Comparison of ENCODE assay signal across 1 fruit fly cellular context in the genomic region with DNA sequence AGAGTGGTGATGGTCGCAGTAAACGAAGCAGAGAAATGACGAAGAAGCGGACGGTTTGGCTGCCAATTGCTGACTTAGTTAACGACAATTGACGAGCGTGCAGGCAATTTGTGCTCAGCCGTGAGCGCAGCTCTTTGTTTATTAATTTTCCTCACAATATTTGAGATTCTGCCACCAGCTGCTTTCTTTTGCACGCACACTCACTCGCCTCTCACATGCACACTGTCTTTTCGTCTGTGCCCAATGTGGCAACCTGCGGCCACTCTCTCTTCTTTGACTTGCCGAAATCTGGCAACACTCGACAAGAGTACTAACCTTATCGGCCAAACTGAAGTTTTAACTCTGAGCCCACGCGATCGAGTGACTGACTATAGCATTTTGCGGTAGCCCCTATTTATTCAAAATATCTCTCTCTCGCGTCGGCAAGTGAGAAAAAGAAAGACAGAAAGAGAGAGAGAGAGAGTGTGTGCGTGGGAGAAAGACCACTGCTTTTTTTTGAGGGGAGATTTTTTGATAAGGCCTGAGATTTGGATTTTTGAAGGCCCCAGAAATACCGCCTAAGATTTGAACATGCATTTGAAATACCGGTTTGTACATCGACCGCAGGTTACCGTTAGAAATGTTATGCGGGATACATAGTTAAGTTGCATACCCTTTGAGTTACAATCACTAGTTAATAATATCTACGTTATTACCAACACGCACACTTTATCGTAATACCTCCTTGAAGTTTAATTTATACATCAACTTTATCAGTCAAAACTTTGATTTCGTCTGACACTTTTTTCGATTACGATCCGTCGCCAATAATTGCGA.
TF ChIP-seq lines count a peak whose summit lies in the region.

A gene (minus strand): TSS at position 371 of the 816 bp plus-strand sequence.

TF ChIP-seq in whole organism, embryonic, 481 proteins besides CTCF, POLR2A, EP300 and RAD21 (continued from another document and continues in another):
- peak; percentile 58 for TF ChIP-seq CG10543 (GFP tag; optimal IDR thresholded peaks at IDR 0.05; lab: Kevin White, UChicago)
- TF ChIP-seq CG2202 (tag; optimal IDR thresholded peaks at IDR 0.05; lab: Kevin White, UChicago): no peak
- peak; percentile 79 for TF ChIP-seq pros (GFP tag; optimal IDR thresholded peaks at IDR 0.05; lab: Kevin White, UChicago)
- TF ChIP-seq CG12391 (tag; optimal IDR thresholded peaks at IDR 0.05; lab: Kevin White, UChicago): no peak
- TF ChIP-seq Bteb2 (GFP tag; optimal IDR thresholded peaks at IDR 0.05; lab: Kevin White, UChicago): no peak
- no peak for TF ChIP-seq slbo (GFP tag; IDR thresholded peaks at IDR 0.05; lab: Robert Waterston, UW)
- TF ChIP-seq CG10366 (GFP tag; IDR thresholded peaks at IDR 0.05; lab: Robert Waterston, UW): no peak
- TF ChIP-seq lilli (GFP tag; optimal IDR thresholded peaks at IDR 0.05; lab: Kevin White, UChicago): peak; percentile 29
- TF ChIP-seq CG12942 (GFP tag; optimal IDR thresholded peaks at IDR 0.05; lab: Kevin White, UChicago): no peak
- peak; percentile 81 for TF ChIP-seq HmgZ (tag; optimal IDR thresholded peaks at IDR 0.05; lab: Kevin White, UChicago)
- no peak for TF ChIP-seq CG5180 (GFP tag; optimal IDR thresholded peaks at IDR 0.05; lab: Kevin White, UChicago)
- TF ChIP-seq bab2 (GFP tag; optimal IDR thresholded peaks at IDR 0.05; lab: Kevin White, UChicago): no peak
- TF ChIP-seq CG11085 (GFP tag; IDR thresholded peaks at IDR 0.05; lab: Robert Waterston, UW): no peak
- TF ChIP-seq stc (GFP tag; IDR thresholded peaks at IDR 0.05; lab: Robert Waterston, UW): no peak
- TF ChIP-seq CG13296 (GFP tag; optimal IDR thresholded peaks at IDR 0.05; lab: Kevin White, UChicago): no peak
- TF ChIP-seq BEAF-32 (GFP tag; optimal IDR thresholded peaks at IDR 0.05; lab: Kevin White, UChicago): peak; percentile 41
- TF ChIP-seq CG10462 (GFP tag; optimal IDR thresholded peaks at IDR 0.05; lab: Kevin White, UChicago): no peak
- TF ChIP-seq chif (GFP tag; optimal IDR thresholded peaks at IDR 0.05; lab: Kevin White, UChicago): no peak
- no peak for TF ChIP-seq CG9437 (GFP tag; optimal IDR thresholded peaks at IDR 0.05; lab: Kevin White, UChicago)
- no peak for TF ChIP-seq CG7963 (GFP tag; IDR thresholded peaks at IDR 0.05; lab: Robert Waterston, UW; ENCODE audit: partially characterized antibody)
- TF ChIP-seq CG4424 (GFP tag; optimal IDR thresholded peaks at IDR 0.05; lab: Kevin White, UChicago): no peak
- TF ChIP-seq CG1792 (GFP tag; optimal IDR thresholded peaks at IDR 0.05; lab: Kevin White, UChicago): no peak
- TF ChIP-seq CG34224 (GFP tag; IDR thresholded peaks at IDR 0.05; lab: Robert Waterston, UW; ENCODE audit: partially characterized antibody): peak; percentile 24; the same call in 1 of the 3 replicates
- TF ChIP-seq CG15514 (GFP tag; optimal IDR thresholded peaks at IDR 0.05; lab: Kevin White, UChicago): peak; percentile 57
- TF ChIP-seq Bgb (GFP tag; IDR thresholded peaks at IDR 0.05; lab: Robert Waterston, UW; ENCODE audit: partially characterized antibody): peak; percentile 48; the same call in 1 of the 2 replicates
- TF ChIP-seq CHES-1-like (GFP tag; optimal IDR thresholded peaks at IDR 0.05; lab: Kevin White, UChicago): peak; percentile 5
- TF ChIP-seq z (GFP tag; IDR thresholded peaks at IDR 0.05; lab: Robert Waterston, UW): peak; percentile 73
- TF ChIP-seq Bdp1 (GFP tag; optimal IDR thresholded peaks at IDR 0.05; lab: Kevin White, UChicago): no peak
- no peak for TF ChIP-seq esg (GFP tag; conservative IDR thresholded peaks at IDR 0.05; lab: Robert Waterston, UW)
- peak; percentile 22 for TF ChIP-seq YL-1 (GFP tag; optimal IDR thresholded peaks at IDR 0.05; lab: Kevin White, UChicago)
- peak; percentile 99 for TF ChIP-seq grn (GFP tag; optimal IDR thresholded peaks at IDR 0.05; lab: Kevin White, UChicago)
- no peak for TF ChIP-seq Eip74EF (GFP tag; optimal IDR thresholded peaks at IDR 0.05; lab: Kevin White, UChicago)
- TF ChIP-seq Jarid2 (GFP tag; optimal IDR thresholded peaks at IDR 0.05; lab: Kevin White, UChicago): peak; percentile 74
- peak; percentile 46 for TF ChIP-seq dm (GFP tag; optimal IDR thresholded peaks at IDR 0.05; lab: Kevin White, UChicago)
- TF ChIP-seq Six4 (GFP tag; optimal IDR thresholded peaks at IDR 0.05; lab: Kevin White, UChicago): no peak
- TF ChIP-seq bigmax (GFP tag; optimal IDR thresholded peaks at IDR 0.05; lab: Kevin White, UChicago): peak; percentile 82
- TF ChIP-seq eve (GFP tag; optimal IDR thresholded peaks at IDR 0.05; lab: Kevin White, UChicago): peak in 1 of 2 experiments; percentile 73
- TF ChIP-seq gfzf (GFP tag; optimal IDR thresholded peaks at IDR 0.05; lab: Kevin White, UChicago): peak; percentile 43
- TF ChIP-seq h (optimal IDR thresholded peaks at IDR 0.05; lab: Kevin White, UChicago): no peak
- TF ChIP-seq B-H1 (GFP tag; IDR thresholded peaks at IDR 0.05; lab: Robert Waterston, UW): no peak
- peak; percentile 78 for TF ChIP-seq CG7987 (GFP tag; optimal IDR thresholded peaks at IDR 0.05; lab: Kevin White, UChicago)
- peak; percentile 72 for TF ChIP-seq HmgD (GFP tag; optimal IDR thresholded peaks at IDR 0.05; lab: Kevin White, UChicago)
- peak; percentile 34 for TF ChIP-seq MESR4 (GFP tag; optimal IDR thresholded peaks at IDR 0.05; lab: Kevin White, UChicago)
- no peak for TF ChIP-seq D19A (tag; optimal IDR thresholded peaks at IDR 0.05; lab: Kevin White, UChicago)
- TF ChIP-seq gem (tag; optimal IDR thresholded peaks at IDR 0.05; lab: Kevin White, UChicago): no peak
- TF ChIP-seq CoRest (tag; optimal IDR thresholded peaks at IDR 0.05; lab: Kevin White, UChicago): peak; percentile 47
- TF ChIP-seq kni (GFP tag; optimal IDR thresholded peaks at IDR 0.05; lab: Kevin White, UChicago): peak; percentile 58
- no peak for TF ChIP-seq CG10209 (GFP tag; optimal IDR thresholded peaks at IDR 0.05; lab: Kevin White, UChicago)
- TF ChIP-seq row (GFP tag; IDR thresholded peaks at IDR 0.05; lab: Robert Waterston, UW): 0 out of 3 replicates have a peak, but pooled peaks have one; percentile 21
- no peak for TF ChIP-seq emc (GFP tag; optimal IDR thresholded peaks at IDR 0.05; lab: Kevin White, UChicago)
- TF ChIP-seq bowl (GFP tag; IDR thresholded peaks at IDR 0.05; lab: Robert Waterston, UW): no peak
- peak; percentile 29 for TF ChIP-seq Fer1 (GFP tag; optimal IDR thresholded peaks at IDR 0.05; lab: Kevin White, UChicago)
- TF ChIP-seq disco-r (GFP tag; optimal IDR thresholded peaks at IDR 0.05; lab: Kevin White, UChicago): no peak
- TF ChIP-seq Trl (optimal IDR thresholded peaks at IDR 0.05; lab: Kevin White, UChicago): peak; percentile 68 to 77
- peak; percentile 25 for TF ChIP-seq Trl (GFP tag; optimal IDR thresholded peaks at IDR 0.05; lab: Kevin White, UChicago)
- TF ChIP-seq CG8359 (GFP tag; optimal IDR thresholded peaks at IDR 0.05; lab: Kevin White, UChicago; ENCODE audit: borderline replicate concordance): no peak
- TF ChIP-seq run (tag; optimal IDR thresholded peaks at IDR 0.05; lab: Kevin White, UChicago): no peak
- peak; percentile 59; the same call in 1 of the 3 replicates for TF ChIP-seq CG6791 (GFP tag; IDR thresholded peaks at IDR 0.05; lab: Robert Waterston, UW; ENCODE audit: partially characterized antibody)
- TF ChIP-seq crp (GFP tag; optimal IDR thresholded peaks at IDR 0.05; lab: Kevin White, UChicago): peak in 1 of 2 experiments; percentile 72
- no peak for TF ChIP-seq Hr51 (GFP tag; optimal IDR thresholded peaks at IDR 0.05; lab: Kevin White, UChicago)
- peak; percentile 89 for TF ChIP-seq CG6175 (GFP tag; IDR thresholded peaks at IDR 0.05; lab: Robert Waterston, UW)
- TF ChIP-seq CG11504 (tag; optimal IDR thresholded peaks at IDR 0.05; lab: Kevin White, UChicago): no peak
- no peak for TF ChIP-seq Kr (GFP tag; optimal IDR thresholded peaks at IDR 0.05; lab: Kevin White, UChicago)
- no peak for TF ChIP-seq NfI (GFP tag; optimal IDR thresholded peaks at IDR 0.05; lab: Kevin White, UChicago)
- peak; percentile 62 for TF ChIP-seq sug (tag; optimal IDR thresholded peaks at IDR 0.05; lab: Kevin White, UChicago)
- TF ChIP-seq tap (tag; optimal IDR thresholded peaks at IDR 0.05; lab: Kevin White, UChicago): no peak
- peak; percentile 3 for TF ChIP-seq CG30020 (tag; optimal IDR thresholded peaks at IDR 0.05; lab: Kevin White, UChicago)
- peak; percentile 72 for TF ChIP-seq pzg (GFP tag; optimal IDR thresholded peaks at IDR 0.05; lab: Kevin White, UChicago)
- TF ChIP-seq tna (GFP tag; IDR thresholded peaks at IDR 0.05; lab: Robert Waterston, UW; ENCODE audit: partially characterized antibody): 0 out of 2 replicates have a peak, but pooled peaks have one; percentile 19
- no peak for TF ChIP-seq pnt (GFP tag; optimal IDR thresholded peaks at IDR 0.05; lab: Kevin White, UChicago)
- no peak for TF ChIP-seq CG12299 (tag; optimal IDR thresholded peaks at IDR 0.05; lab: Kevin White, UChicago)
- TF ChIP-seq H15 (GFP tag; IDR thresholded peaks at IDR 0.05; lab: Robert Waterston, UW): no peak
- TF ChIP-seq zen2 (GFP tag; IDR thresholded peaks at IDR 0.05; lab: Robert Waterston, UW; ENCODE audit: partially characterized antibody): peak; percentile 71; the same call in 2 of the 3 replicates
- TF ChIP-seq CG10274 (GFP tag; optimal IDR thresholded peaks at IDR 0.05; lab: Kevin White, UChicago): no peak
- TF ChIP-seq Sin3A (optimal IDR thresholded peaks at IDR 0.05; lab: Kevin White, UChicago): no peak
- peak; percentile 13 for TF ChIP-seq CG17186 (GFP tag; optimal IDR thresholded peaks at IDR 0.05; lab: Kevin White, UChicago)
- no peak for TF ChIP-seq CG1602 (GFP tag; optimal IDR thresholded peaks at IDR 0.05; lab: Kevin White, UChicago)
- peak; percentile 37 for TF ChIP-seq amos (GFP tag; IDR thresholded peaks at IDR 0.05; lab: Robert Waterston, UW; ENCODE audit: partially characterized antibody)
- peak; percentile 47 for TF ChIP-seq kay (GFP tag; optimal IDR thresholded peaks at IDR 0.05; lab: Kevin White, UChicago)
- peak; percentile 19 for TF ChIP-seq tx (GFP tag; optimal IDR thresholded peaks at IDR 0.05; lab: Kevin White, UChicago)
- TF ChIP-seq otp (GFP tag; IDR thresholded peaks at IDR 0.05; lab: Robert Waterston, UW): no peak
- TF ChIP-seq Lhr (GFP tag; optimal IDR thresholded peaks at IDR 0.05; lab: Kevin White, UChicago): peak; percentile 5
- TF ChIP-seq CG31365 (tag; optimal IDR thresholded peaks at IDR 0.05; lab: Kevin White, UChicago): peak; percentile 2
- TF ChIP-seq CG3065 (GFP tag; optimal IDR thresholded peaks at IDR 0.05; lab: Kevin White, UChicago): no peak
- peak; percentile 74 for TF ChIP-seq CG1832 (GFP tag; optimal IDR thresholded peaks at IDR 0.05; lab: Kevin White, UChicago)
- no peak for TF ChIP-seq jing (GFP tag; optimal IDR thresholded peaks at IDR 0.05; lab: Kevin White, UChicago)
- no peak for TF ChIP-seq fd96Cb (tag; optimal IDR thresholded peaks at IDR 0.05; lab: Kevin White, UChicago)
- TF ChIP-seq HLHmδ (GFP tag; optimal IDR thresholded peaks at IDR 0.05; lab: Kevin White, UChicago): peak; percentile 43
- no peak for TF ChIP-seq CG16779 (GFP tag; IDR thresholded peaks at IDR 0.05; lab: Robert Waterston, UW)
- TF ChIP-seq Hmx (GFP tag; optimal IDR thresholded peaks at IDR 0.05; lab: Kevin White, UChicago): no peak
- no peak for TF ChIP-seq Max (GFP tag; optimal IDR thresholded peaks at IDR 0.05; lab: Kevin White, UChicago)
- TF ChIP-seq E2f2 (GFP tag; IDR thresholded peaks at IDR 0.05; lab: Robert Waterston, UW): peak; percentile 82; the same call in 1 of the 2 replicates
- TF ChIP-seq CG10267 (tag; optimal IDR thresholded peaks at IDR 0.05; lab: Kevin White, UChicago): peak; percentile 34
- no peak for TF ChIP-seq CG4328 (GFP tag; optimal IDR thresholded peaks at IDR 0.05; lab: Kevin White, UChicago)
- peak; percentile 39 for TF ChIP-seq nmo (GFP tag; optimal IDR thresholded peaks at IDR 0.05; lab: Kevin White, UChicago)
- TF ChIP-seq gcm (GFP tag; optimal IDR thresholded peaks at IDR 0.05; lab: Kevin White, UChicago): peak; percentile 71
- peak; percentile 65 for TF ChIP-seq CG34376 (GFP tag; optimal IDR thresholded peaks at IDR 0.05; lab: Kevin White, UChicago)
- no peak for TF ChIP-seq sima (GFP tag; optimal IDR thresholded peaks at IDR 0.05; lab: Kevin White, UChicago)
- TF ChIP-seq lmd (GFP tag; IDR thresholded peaks at IDR 0.05; lab: Robert Waterston, UW): no peak
- peak; percentile 12 for TF ChIP-seq Nf-YC (tag; optimal IDR thresholded peaks at IDR 0.05; lab: Kevin White, UChicago)
- no peak for TF ChIP-seq BtbVII (GFP tag; optimal IDR thresholded peaks at IDR 0.05; lab: Kevin White, UChicago)
- TF ChIP-seq gsb (GFP tag; IDR thresholded peaks at IDR 0.05; lab: Robert Waterston, UW): no peak
- no peak; the same call in 2 of the 3 replicates for TF ChIP-seq CG2199 (GFP tag; IDR thresholded peaks at IDR 0.05; lab: Robert Waterston, UW)
- no peak for TF ChIP-seq gce (GFP tag; IDR thresholded peaks at IDR 0.05; lab: Robert Waterston, UW)
- TF ChIP-seq CG13287 (GFP tag; IDR thresholded peaks at IDR 0.05; lab: Robert Waterston, UW; ENCODE audit: partially characterized antibody): 0 out of 2 replicates have a peak, but pooled peaks have one; percentile 41
- 0 out of 2 replicates have a peak, but pooled peaks have one; percentile 10 for TF ChIP-seq GATAe (GFP tag; conservative IDR thresholded peaks at IDR 0.05; lab: Robert Waterston, UW)
- TF ChIP-seq Drgx (GFP tag; IDR thresholded peaks at IDR 0.05; lab: Robert Waterston, UW): no peak
- TF ChIP-seq klu (GFP tag; IDR thresholded peaks at IDR 0.05; lab: Robert Waterston, UW): no peak
- TF ChIP-seq chinmo (GFP tag; IDR thresholded peaks at IDR 0.05; lab: Robert Waterston, UW; ENCODE audit: partially characterized antibody): peak; percentile 89; the same call in 1 of the 4 replicates
- no peak for TF ChIP-seq CG7928 (GFP tag; optimal IDR thresholded peaks at IDR 0.05; lab: Kevin White, UChicago)
- peak; percentile 56 for TF ChIP-seq trem (tag; optimal IDR thresholded peaks at IDR 0.05; lab: Kevin White, UChicago)
- TF ChIP-seq CG7786 (GFP tag; optimal IDR thresholded peaks at IDR 0.05; lab: Kevin White, UChicago): no peak
- no peak for TF ChIP-seq CG33213 (GFP tag; optimal IDR thresholded peaks at IDR 0.05; lab: Kevin White, UChicago)
- TF ChIP-seq CG4707 (GFP tag; optimal IDR thresholded peaks at IDR 0.05; lab: Kevin White, UChicago): no peak
- TF ChIP-seq zfh1 (GFP tag; IDR thresholded peaks at IDR 0.05; lab: Robert Waterston, UW): 0 out of 3 replicates have a peak, but pooled peaks have one; percentile 21
- TF ChIP-seq cwo (GFP tag; optimal IDR thresholded peaks at IDR 0.05; lab: Kevin White, UChicago): peak; percentile 30
- TF ChIP-seq CG10321 (GFP tag; IDR thresholded peaks at IDR 0.05; lab: Robert Waterston, UW): peak; percentile 91
- no peak for TF ChIP-seq abd-A (tag; optimal IDR thresholded peaks at IDR 0.05; lab: Kevin White, UChicago)
- peak; percentile 39 for TF ChIP-seq Blimp-1 (GFP tag; optimal IDR thresholded peaks at IDR 0.05; lab: Kevin White, UChicago)
- no peak for TF ChIP-seq Chrac-16 (GFP tag; optimal IDR thresholded peaks at IDR 0.05; lab: Kevin White, UChicago)
